Worm (Caenorhabditis elegans) whole organism, late embryonic: ENCODE data around the gene cyp-14A2.

Experiments used
- ahr-1 ChIP-seq: sonication (generic microtip); optimal IDR thresholded peaks from 2 replicates; lab custom pipeline; 2016; ENCODE audit warnings: missing genetic modification characterization, missing compliant biosample characterization
- sdc-2 ChIP-seq: sonication (generic microtip); optimal IDR thresholded peaks from 2 replicates; lab custom pipeline; 2016; ENCODE audit warnings: missing genotype, missing genetic modification characterization, missing compliant biosample characterization
- ttx-3 ChIP-seq: sonication (generic microtip); optimal IDR thresholded peaks from 2 replicates; lab custom pipeline; 2016; ENCODE audit warnings: missing genetic modification reagents, missing genetic modification characterization, missing compliant biosample characterization

DNA sequence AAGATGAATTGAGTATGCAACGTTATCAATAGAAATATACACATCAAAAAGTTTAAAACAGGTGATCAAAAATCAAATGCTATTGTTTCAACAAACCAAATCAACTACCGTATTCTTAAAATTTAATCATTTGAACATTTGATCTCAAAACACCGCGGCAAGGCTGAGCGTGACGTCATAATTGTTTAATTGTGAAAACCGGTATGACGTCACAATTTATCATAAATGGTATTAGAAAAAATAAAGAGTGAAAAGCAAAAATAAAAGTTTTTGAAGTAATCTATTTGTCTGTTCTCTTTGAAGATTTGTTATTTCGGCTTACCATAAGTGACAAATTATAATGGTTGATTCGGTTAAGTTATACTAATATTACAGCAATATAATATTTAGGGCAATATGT, 41.7 kb downstream of the cyp-14A2 start:
- TF ChIP-seq sdc-2 (tag; lab: Kevin White, UChicago) (no peak), ahr-1 (tag; lab: Kevin White, UChicago) (no peak), ttx-3 (no peak)
